Fruit fly (Drosophila melanogaster) whole organism, pupa: ENCODE measurements around the gene Pen.

Experiments used
- CG10348 ChIP-seq: fragments of 200-800 bp; sonication (Bioruptor generic); IDR thresholded peaks from 2 replicates; pipeline ENCODE4 v1.3.6; 2022; ENCODE audit warnings: missing biosample characterization, missing genetic modification characterization
- CG12605 ChIP-seq: fragments of 200-800 bp; sonication (Bioruptor generic); IDR thresholded peaks from 2 replicates; pipeline ENCODE4 v1.3.6; 2022; ENCODE audit warnings: missing biosample characterization, missing genetic modification characterization
- CG13204 ChIP-seq: fragments of 200-800 bp; sonication (Bioruptor generic); optimal IDR thresholded peaks from 2 replicates; lab custom pipeline; 2018; ENCODE audit warnings: missing biosample characterization, mild to moderate bottlenecking, missing genetic modification characterization, moderate library complexity
- CG14655 ChIP-seq: fragments of 200-800 bp; sonication (Bioruptor generic); optimal IDR thresholded peaks from 3 replicates; lab custom pipeline; 2017; ENCODE audit warnings: mild to moderate bottlenecking, missing biosample characterization, missing genetic modification reagents, missing genetic modification characterization
- CG15710 ChIP-seq: fragments of 200-800 bp; sonication (Bioruptor generic); optimal IDR thresholded peaks from 2 replicates; lab custom pipeline; 2018; ENCODE audit warnings: missing biosample characterization, mild to moderate bottlenecking, missing genetic modification characterization, moderate library complexity
- CG17806 ChIP-seq: fragments of 200-800 bp; sonication (Bioruptor generic); optimal IDR thresholded peaks from 2 replicates; lab custom pipeline; 2018; ENCODE audit warnings: missing biosample characterization, mild to moderate bottlenecking, missing genetic modification characterization, moderate library complexity
- CG32121 ChIP-seq: fragments of 200-800 bp; sonication (Bioruptor generic); IDR thresholded peaks from 2 replicates; pipeline ENCODE4 v1.3.6; 2022; ENCODE audit warnings: missing biosample characterization, missing genetic modification characterization
- CG34367 ChIP-seq: fragments of 200-800 bp; sonication (Bioruptor generic); optimal IDR thresholded peaks from 2 replicates; lab custom pipeline; 2018; ENCODE audit warnings: missing biosample characterization, mild to moderate bottlenecking, missing genetic modification characterization
- CG4496 ChIP-seq: fragments of 200-800 bp; sonication (Bioruptor generic); IDR thresholded peaks from 3 replicates; pipeline ENCODE4 v1.3.6; 2022; ENCODE audit warnings: missing biosample characterization, missing genetic modification characterization
- CG8159 ChIP-seq: fragments of 200-800 bp; sonication (Bioruptor generic); optimal IDR thresholded peaks from 3 replicates; lab custom pipeline; 2018; ENCODE audit warnings: missing biosample characterization, mild to moderate bottlenecking, missing genetic modification characterization, moderate library complexity
- CG8301 ChIP-seq: fragments of 200-800 bp; sonication (Bioruptor generic); optimal IDR thresholded peaks from 2 replicates; lab custom pipeline; 2018; ENCODE audit warnings: missing biosample characterization, mild to moderate bottlenecking, missing genetic modification characterization
- CG9948 ChIP-seq: fragments of 200-800 bp; sonication (Bioruptor generic); optimal IDR thresholded peaks from 2 replicates; lab custom pipeline; 2018; ENCODE audit warnings: missing biosample characterization, mild to moderate bottlenecking, missing genetic modification characterization, moderate library complexity
- D1 ChIP-seq: fragments of 200-800 bp; sonication (Bioruptor generic); optimal IDR thresholded peaks from 2 replicates; lab custom pipeline; 2018; ENCODE audit warnings: missing biosample characterization, mild to moderate bottlenecking, missing genetic modification characterization, moderate library complexity
- EcR ChIP-seq: fragments of 200-800 bp; sonication (Bioruptor generic); optimal IDR thresholded peaks from 3 replicates; lab custom pipeline; 2019; ENCODE audit warnings: missing biosample characterization, missing genetic modification characterization, mild to moderate bottlenecking, moderate library complexity, missing genetic modification reagents
- Ets98B ChIP-seq: fragments of 200-800 bp; sonication (Bioruptor generic); IDR thresholded peaks from 2 replicates; pipeline ENCODE4 v1.3.6; 2022; ENCODE audit warnings: missing biosample characterization, missing genetic modification characterization
- Pif1A ChIP-seq: fragments of 200-800 bp; sonication (Bioruptor generic); optimal IDR thresholded peaks from 3 replicates; lab custom pipeline; 2016; ENCODE audit warnings: missing biosample characterization, missing genetic modification characterization
- Pif1B ChIP-seq: fragments of 200-800 bp; sonication (Bioruptor generic); optimal IDR thresholded peaks from 3 replicates; lab custom pipeline; 2016; ENCODE audit warnings: missing biosample characterization, missing genetic modification characterization
- Snoo ChIP-seq: fragments of 200-800 bp; sonication (Bioruptor generic); optimal IDR thresholded peaks from 3 replicates; lab custom pipeline; 2017; ENCODE audit warnings: missing biosample characterization, mild to moderate bottlenecking, missing genetic modification characterization, inconsistent platforms
- fd96Ca ChIP-seq: fragments of 200-800 bp; sonication (Bioruptor generic); IDR thresholded peaks from 3 replicates; pipeline ENCODE4 v1.3.6; 2022; ENCODE audit warnings: missing biosample characterization, missing genetic modification characterization
- gl ChIP-seq: fragments of 200-800 bp; sonication (Bioruptor generic); optimal IDR thresholded peaks from 2 replicates; lab custom pipeline; 2018; ENCODE audit warnings: missing biosample characterization, mild to moderate bottlenecking, missing genetic modification characterization
- rn ChIP-seq: fragments of 200-800 bp; sonication (Bioruptor generic); IDR thresholded peaks from 2 replicates; pipeline ENCODE4 v1.3.6; 2022; ENCODE audit warnings: missing biosample characterization, missing genetic modification characterization

Pen gene

DNA sequence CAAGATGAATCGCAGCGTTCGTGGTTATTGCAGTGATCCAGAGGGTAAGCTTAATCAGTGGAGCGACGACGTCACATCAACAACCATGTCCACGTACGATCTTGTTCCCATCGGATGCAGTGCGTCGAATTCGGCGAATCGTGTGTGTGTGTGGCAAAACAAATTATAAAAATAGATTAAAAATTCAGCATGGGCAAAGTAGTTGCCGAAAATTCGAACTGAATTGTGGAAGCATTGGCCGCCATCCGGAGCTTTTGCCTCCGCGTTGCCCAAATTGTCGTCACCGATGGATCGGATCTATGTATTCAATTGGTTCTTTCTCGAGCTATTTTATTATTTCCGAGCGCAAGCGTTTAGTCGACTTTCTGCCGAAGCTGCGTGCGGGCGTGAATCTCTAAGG is 3.8 kb downstream of the Pen start, which contains the start of gene Spn31A:
Spn31A (plus strand) TSS at position 301 of the 400 bp plus-strand sequence.
- no peak for TF ChIP-seq CG34367
- TF ChIP-seq CG14655 (GFP tag; lab: Kevin White, UChicago), result no peak
- no peak for TF ChIP-seq Ets98B (GFP tag; lab: Robert Waterston, UW)
- TF ChIP-seq Snoo, result no peak
- TF ChIP-seq CG8301 (tag; lab: Kevin White, UChicago), result no peak
- no peak for TF ChIP-seq CG15710 (tag; lab: Kevin White, UChicago)
- no peak for TF ChIP-seq EcR (GFP tag; lab: Kevin White, UChicago)
- no peak for TF ChIP-seq rn (GFP tag; lab: Robert Waterston, UW)
- no peak for TF ChIP-seq CG10348 (GFP tag; lab: Robert Waterston, UW)
- TF ChIP-seq Pif1A, result no peak
- TF ChIP-seq fd96Ca (GFP tag; lab: Robert Waterston, UW), result no peak
- TF ChIP-seq CG17806 (tag; lab: Kevin White, UChicago), result no peak

DNA sequence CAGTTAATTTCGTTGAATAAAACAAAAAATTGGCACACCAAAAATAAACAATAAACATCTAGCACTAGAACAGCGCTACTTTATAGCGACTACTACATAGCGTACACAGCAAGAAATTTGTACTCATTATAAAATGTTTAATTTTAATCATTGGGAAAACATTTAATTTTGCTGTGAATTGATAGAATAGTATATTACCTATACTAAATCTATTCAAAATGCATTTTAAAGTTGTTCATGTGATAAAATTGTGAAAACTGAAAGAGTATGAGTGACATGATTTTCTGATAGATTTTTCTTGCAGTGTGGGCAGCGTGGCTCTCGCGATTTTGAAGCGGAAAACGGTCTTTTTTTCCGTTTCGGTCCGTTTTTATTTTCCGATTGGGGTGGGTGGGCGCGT is 4.6 kb downstream of the Pen start:
- TF ChIP-seq CG8159 (tag; lab: Kevin White, UChicago), result no peak
- no peak for TF ChIP-seq CG12605 (GFP tag; lab: Robert Waterston, UW)
- no peak for TF ChIP-seq CG9948 (tag; lab: Kevin White, UChicago)
- TF ChIP-seq Pif1B (GFP tag; lab: Kevin White, UChicago), result no peak
- TF ChIP-seq rn (GFP tag; lab: Robert Waterston, UW), result no peak
- TF ChIP-seq Ets98B (GFP tag; lab: Robert Waterston, UW), result peak; percentile 29; the same call in 1 of the 2 replicates
- no peak for TF ChIP-seq D1 (tag; lab: Kevin White, UChicago)
- peak; percentile 24; the same call in 1 of the 2 replicates for TF ChIP-seq CG32121
- no peak for TF ChIP-seq CG34367

DNA sequence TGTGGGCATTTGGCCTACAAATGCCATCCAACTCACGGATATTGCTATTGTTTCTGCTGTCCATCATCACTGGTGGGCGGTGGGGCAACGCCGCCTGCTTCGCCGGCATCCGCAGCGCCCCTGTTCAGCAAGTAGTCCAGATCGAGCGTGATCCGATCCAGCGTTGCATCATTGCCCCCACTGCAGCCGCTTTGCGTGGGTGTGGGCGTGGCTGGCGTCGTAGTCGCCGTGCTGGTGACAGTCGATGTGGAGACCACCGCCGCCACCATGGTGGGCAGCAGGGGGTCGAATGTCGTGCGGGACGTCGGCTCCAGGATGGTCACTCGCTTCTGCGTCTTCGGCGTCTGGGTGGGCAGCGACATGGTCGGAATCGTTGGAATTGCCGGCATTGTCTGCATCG is 8.1 kb downstream of the Pen start:
- TF ChIP-seq CG13204 (GFP tag; lab: Kevin White, UChicago) (no peak), CG15710 (tag; lab: Kevin White, UChicago) (no peak)

DNA sequence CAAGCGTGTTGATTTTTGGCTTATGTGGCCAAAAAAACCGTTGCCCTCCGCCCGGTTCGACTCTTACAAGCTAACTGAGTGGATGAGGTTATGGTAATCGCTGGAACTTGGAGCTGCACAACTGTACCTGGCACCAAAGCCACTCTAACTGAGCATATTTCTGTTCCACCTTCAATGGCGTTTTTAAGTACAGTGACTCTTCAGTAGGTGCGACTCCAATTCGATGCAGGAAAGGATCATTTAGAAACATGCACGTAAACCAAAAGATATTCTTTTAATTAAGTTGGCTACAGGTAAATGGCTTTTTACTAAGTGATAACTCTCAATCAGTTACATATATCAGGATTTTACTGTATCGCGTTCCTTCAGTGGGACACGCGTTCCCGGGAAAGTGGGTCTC is 35.6 kb downstream of the Pen start, which contains the start of gene CG13133:
CG13133 (minus strand) TSS at position 101 of the 400 bp plus-strand sequence.
- no peak for TF ChIP-seq CG12605 (GFP tag; lab: Robert Waterston, UW)
- TF ChIP-seq CG14655 (GFP tag; lab: Kevin White, UChicago), result no peak
- TF ChIP-seq CG10348 (GFP tag; lab: Robert Waterston, UW), result no peak

DNA sequence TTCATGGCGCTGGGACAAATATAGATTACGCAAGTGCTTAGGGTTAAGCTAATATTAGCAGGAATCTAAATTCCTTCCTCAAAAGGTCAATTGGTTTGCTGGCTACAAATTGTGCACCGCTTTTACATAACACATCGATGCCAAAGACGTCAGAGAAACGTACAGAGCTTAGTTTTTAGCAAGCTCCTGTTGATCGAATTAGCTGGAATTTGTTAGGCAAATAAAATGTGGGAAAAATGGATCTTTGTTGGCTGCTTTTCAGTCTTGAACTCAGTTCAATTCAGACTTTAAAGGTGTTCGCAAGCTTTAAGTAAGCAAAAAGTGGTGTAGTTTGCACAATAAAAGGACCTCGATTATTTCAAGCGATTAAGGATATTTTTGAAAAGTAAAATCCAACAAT is 37.1 kb downstream of the Pen start, which contains the start of gene CG34109:
CG34109 (plus strand) TSS at position 301 of the 400 bp plus-strand sequence.
- no peak for TF ChIP-seq CG15710 (tag; lab: Kevin White, UChicago)
- TF ChIP-seq fd96Ca (GFP tag; lab: Robert Waterston, UW), result no peak
- TF ChIP-seq CG13204 (GFP tag; lab: Kevin White, UChicago), result no peak

DNA sequence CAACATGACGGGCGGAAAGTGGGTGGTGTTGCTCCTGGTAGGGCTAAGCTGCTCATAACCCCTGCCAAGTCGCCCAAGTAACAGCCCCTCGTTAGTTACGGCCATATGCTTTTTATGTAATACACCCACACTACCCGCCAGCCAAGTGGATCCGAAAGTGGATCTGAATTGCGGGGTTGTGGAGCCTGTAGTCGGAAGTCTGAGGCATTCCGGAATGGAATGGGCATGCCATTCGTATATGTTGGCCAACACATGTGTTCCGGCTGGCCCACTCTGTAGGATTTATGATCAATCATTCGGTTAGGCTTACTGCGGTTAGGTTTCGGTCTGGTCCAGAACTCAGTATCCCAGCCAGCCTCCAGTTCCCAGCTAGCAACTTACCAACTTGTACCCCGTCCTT is 39.4 kb downstream of the Pen start:
- no peak for TF ChIP-seq CG10348 (GFP tag; lab: Robert Waterston, UW)
- TF ChIP-seq CG4496 (GFP tag; lab: Robert Waterston, UW), result no peak
- no peak for TF ChIP-seq CG12605 (GFP tag; lab: Robert Waterston, UW)
- TF ChIP-seq CG15710 (tag; lab: Kevin White, UChicago), result no peak
- no peak for TF ChIP-seq EcR (GFP tag; lab: Kevin White, UChicago)
- no peak for TF ChIP-seq CG8159 (tag; lab: Kevin White, UChicago)
- no peak for TF ChIP-seq Ets98B (GFP tag; lab: Robert Waterston, UW)
- TF ChIP-seq CG34367, result no peak
- TF ChIP-seq gl, result no peak

DNA sequence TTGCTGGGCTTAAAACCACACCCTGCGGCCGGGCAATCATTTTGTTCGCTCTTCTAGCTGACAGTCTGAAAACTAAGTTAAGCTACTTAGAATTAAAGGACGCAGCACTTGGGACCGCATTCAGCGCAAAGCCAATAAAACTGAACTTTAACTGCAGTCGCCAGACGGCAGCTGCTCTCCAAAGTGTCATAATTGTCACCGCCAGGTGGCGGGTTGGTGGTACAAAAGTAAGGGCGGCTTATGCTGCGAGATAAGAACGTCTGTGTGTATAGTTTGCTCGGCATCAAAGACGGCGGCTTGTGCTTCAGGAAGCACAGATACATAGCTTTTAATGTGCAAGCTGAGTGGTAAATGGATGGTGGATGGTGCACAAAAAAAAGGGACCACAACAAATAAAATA is 52.0 kb downstream of the Pen start:
- TF ChIP-seq fd96Ca (GFP tag; lab: Robert Waterston, UW) (no peak), CG34367 (no peak), rn (GFP tag; lab: Robert Waterston, UW) (no peak), gl (no peak), D1 (tag; lab: Kevin White, UChicago) (no peak), CG8301 (tag; lab: Kevin White, UChicago) (no peak), CG12605 (GFP tag; lab: Robert Waterston, UW) (no peak), CG13204 (GFP tag; lab: Kevin White, UChicago) (no peak), CG9948 (tag; lab: Kevin White, UChicago) (no peak), Pif1A (no peak), CG4496 (GFP tag; lab: Robert Waterston, UW) (no peak), CG10348 (GFP tag; lab: Robert Waterston, UW) (no peak), Pif1B (GFP tag; lab: Kevin White, UChicago) (no peak), CG14655 (GFP tag; lab: Kevin White, UChicago) (no peak), CG32121 (no peak), CG8159 (tag; lab: Kevin White, UChicago) (no peak), Ets98B (GFP tag; lab: Robert Waterston, UW) (no peak), Snoo (no peak)
